Worm (Caenorhabditis elegans) whole organism, L2 larva: ENCODE data around the gene lect-2.

Experiments used
- Y55F3AM.14 ChIP-seq: fragments of 200-800 bp; sonication (Bioruptor generic); optimal IDR thresholded peaks from 2 replicates; lab custom pipeline; 2018; ENCODE audit warnings: mild to moderate bottlenecking, missing genetic modification characterization, missing compliant biosample characterization
- mdl-1 ChIP-seq, 2 experiments: fragments of 150-350 bp in 1 of 2; sonication (generic microtip) in 1 of 2; optimal IDR thresholded peaks; 2 replicates each; lab custom pipeline; 2017; ENCODE audit warnings: missing biosample characterization in 2 of 2, missing genetic modification characterization in 2 of 2
- nhr-10 ChIP-seq: sonication (generic microtip); optimal IDR thresholded peaks from 2 replicates; lab custom pipeline; 2017; ENCODE audit warnings: missing biosample characterization, missing genetic modification characterization
- nhr-129 ChIP-seq: fragments of 150-350 bp; optimal IDR thresholded peaks from 2 replicates; lab custom pipeline; 2014; ENCODE audit warnings: missing biosample characterization, missing genetic modification characterization
- sem-4 ChIP-seq: fragments of 150-350 bp; optimal IDR thresholded peaks from 2 replicates; lab custom pipeline; 2014; ENCODE audit warnings: missing biosample characterization, missing genetic modification reagents, missing genetic modification characterization
- skn-1 ChIP-seq: sonication (generic microtip); optimal IDR thresholded peaks from 2 replicates; lab custom pipeline; 2017; ENCODE audit warnings: missing biosample characterization, missing genetic modification characterization
- sma-3 ChIP-seq: sonication (generic microtip); optimal IDR thresholded peaks from 2 replicates; lab custom pipeline; 2016; ENCODE audit warnings: missing genetic modification reagents, missing genetic modification characterization, missing compliant biosample characterization
- zag-1 ChIP-seq: fragments of 150-350 bp; optimal IDR thresholded peaks from 2 replicates; lab custom pipeline; 2014; ENCODE audit warnings: missing biosample characterization, missing genetic modification characterization

The lect-2 gene

ce11 chrII:5841866-5842265 is 51.3 kb downstream of the lect-2 start, which contains the start of gene nep-25:
Gene nep-25, plus strand, starts transcription at chrII:5842240.
- no peak for TF ChIP-seq nhr-10 (tag; lab: Kevin White, UChicago)
- TF ChIP-seq sem-4 (tag; lab: Kevin White, UChicago): no peak
- no peak for TF ChIP-seq zag-1 (tag; lab: Kevin White, UChicago)
- no peak for TF ChIP-seq mdl-1 (tag; optimal IDR thresholded peaks at IDR 0.05; lab: Kevin White, UChicago)
- no peak for TF ChIP-seq sma-3
- TF ChIP-seq Y55F3AM.14 (GFP tag; lab: Kevin White, UChicago): no peak
- TF ChIP-seq nhr-129 (tag; lab: Kevin White, UChicago): no peak
- no peak for TF ChIP-seq skn-1
- TF ChIP-seq, all 48 proteins: peak for 0
